Fruit fly (Drosophila melanogaster) whole organism, adult: Measurements from ENCODE around the gene U2af38.

ENCODE experiments used
- Mnt ChIP-seq: fragments of 200-800 bp; sonication (Bioruptor generic); optimal IDR thresholded peaks from 2 replicates; lab custom pipeline; 2016; ENCODE audit warnings: missing biosample characterization, mild to moderate bottlenecking, missing genetic modification characterization
- kay ChIP-seq: fragments of 200-800 bp; sonication (Bioruptor generic); peaks from one replicate; lab custom pipeline; 2016; ENCODE audit warnings: missing biosample characterization, missing genetic modification characterization, borderline replicate concordance

- no peak for TF ChIP-seq kay
- TF ChIP-seq Mnt (GFP tag; lab: Kevin White, UChicago) = no peak
Measured at dm6 chr2L:278134-278533, 16.3 kb downstream of the U2af38 start, which contains the start of gene CG17078.
